Worm (Caenorhabditis elegans) whole organism, mixed stage, embryonic: Measurements from ENCODE around the gene let-805.
A peak's percentile ranks its signal among the peaks of the same experiment; 100 is the strongest.
"Not testable (repeated sequence)": the region's sequence is repeated elsewhere in the genome, so short reads cannot be mapped to it uniquely, and the experiment has no call there.

Experiments
- M03D4.4 ChIP-seq: sonication (generic microtip); optimal IDR thresholded peaks from 2 replicates; lab custom pipeline; 2017; ENCODE audit warnings: mild to moderate bottlenecking, missing genetic modification characterization, missing compliant biosample characterization
- bed-3 ChIP-seq: fragments of 200-800 bp; sonication (Bioruptor generic); optimal IDR thresholded peaks from 3 replicates; lab custom pipeline; 2018; ENCODE audit warnings: mild to moderate bottlenecking, missing genetic modification characterization, moderate library complexity, missing compliant biosample characterization
- blmp-1 ChIP-seq: fragments of 150-350 bp; optimal IDR thresholded peaks from 2 replicates; lab custom pipeline; 2014; ENCODE audit warnings: missing biosample characterization, missing genetic modification characterization
- ceh-39 ChIP-seq: fragments of 150-350 bp; optimal IDR thresholded peaks from 2 replicates; lab custom pipeline; 2014; ENCODE audit warnings: missing biosample characterization, missing genetic modification characterization
- ceh-43 ChIP-seq: fragments of 200-800 bp; sonication (Bioruptor generic); optimal IDR thresholded peaks from 2 replicates; lab custom pipeline; 2018; ENCODE audit warnings: mild to moderate bottlenecking, missing genetic modification characterization, moderate library complexity, missing compliant biosample characterization
- ceh-83 ChIP-seq: fragments of 200-800 bp; sonication (Bioruptor generic); optimal IDR thresholded peaks from 2 replicates; lab custom pipeline; 2018; ENCODE audit warnings: mild to moderate bottlenecking, missing genetic modification characterization, missing compliant biosample characterization
- ces-1 ChIP-seq: fragments of 150-350 bp; optimal IDR thresholded peaks from 2 replicates; lab custom pipeline; 2014; ENCODE audit warnings: missing biosample characterization, missing genetic modification reagents, missing genetic modification characterization
- cnd-1 ChIP-seq: fragments of 200-800 bp; sonication (Bioruptor generic); optimal IDR thresholded peaks from 2 replicates; lab custom pipeline; 2018; ENCODE audit warnings: mild to moderate bottlenecking, missing genetic modification characterization, missing compliant biosample characterization
- drap-1 ChIP-seq: fragments of 200-800 bp; sonication (Bioruptor generic); optimal IDR thresholded peaks from 3 replicates; lab custom pipeline; 2018; ENCODE audit warnings: mild to moderate bottlenecking, missing genetic modification characterization, missing compliant biosample characterization
- elt-3 ChIP-seq: fragments of 150-350 bp; optimal IDR thresholded peaks from 2 replicates; lab custom pipeline; 2014; ENCODE audit warnings: missing biosample characterization, missing genetic modification characterization
- flh-1 ChIP-seq: fragments of 200-800 bp; sonication (Bioruptor generic); optimal IDR thresholded peaks from 2 replicates; lab custom pipeline; 2018; ENCODE audit warnings: mild to moderate bottlenecking, missing genetic modification characterization, moderate library complexity, missing compliant biosample characterization
- ham-2 ChIP-seq: fragments of 200-800 bp; sonication (Bioruptor generic); optimal IDR thresholded peaks from 2 replicates; lab custom pipeline; 2018; ENCODE audit warnings: mild to moderate bottlenecking, missing genetic modification characterization, missing compliant biosample characterization
- hlh-1 ChIP-seq: fragments of 150-350 bp; optimal IDR thresholded peaks from 2 replicates; lab custom pipeline; 2014; ENCODE audit warnings: missing biosample characterization, missing genetic modification reagents, missing genetic modification characterization
- lin-13 ChIP-seq: fragments of 150-350 bp; optimal IDR thresholded peaks from 2 replicates; lab custom pipeline; 2014; ENCODE audit warnings: missing biosample characterization, missing genetic modification characterization
- mep-1 ChIP-seq: fragments of 150-350 bp; optimal IDR thresholded peaks from 2 replicates; lab custom pipeline; 2017; ENCODE audit warnings: missing biosample characterization, missing genetic modification reagents, missing genetic modification characterization, inconsistent platforms
- mls-2 ChIP-seq: sonication (generic microtip); optimal IDR thresholded peaks from 2 replicates; lab custom pipeline; 2016; ENCODE audit warnings: mild to moderate bottlenecking, missing genetic modification characterization, moderate library complexity, missing compliant biosample characterization
- nhr-2 ChIP-seq: fragments of 150-350 bp; optimal IDR thresholded peaks from 2 replicates; lab custom pipeline; 2014; ENCODE audit warnings: missing biosample characterization, missing genetic modification characterization
- nhr-28 ChIP-seq: fragments of 150-350 bp; optimal IDR thresholded peaks from 2 replicates; lab custom pipeline; 2014; ENCODE audit warnings: missing biosample characterization, missing genetic modification characterization
- nhr-76 ChIP-seq: sonication (generic microtip); optimal IDR thresholded peaks from 2 replicates; lab custom pipeline; 2017; ENCODE audit warnings: missing biosample characterization, missing genetic modification characterization
- pha-4 ChIP-seq: fragments of 150-350 bp; optimal IDR thresholded peaks from 2 replicates; lab custom pipeline; 2018; ENCODE audit warnings: missing biosample characterization, missing genetic modification reagents, missing genetic modification characterization
- sem-2 ChIP-seq: fragments of 200-800 bp; sonication (Bioruptor generic); optimal IDR thresholded peaks from 2 replicates; lab custom pipeline; 2018; ENCODE audit warnings: mild to moderate bottlenecking, missing genetic modification characterization, missing compliant biosample characterization
- snpc-4 ChIP-seq: fragments of 150-350 bp; optimal IDR thresholded peaks from 2 replicates; lab custom pipeline; 2014; ENCODE audit warnings: missing biosample characterization, missing genetic modification characterization
- sptf-1 ChIP-seq: sonication (generic microtip); optimal IDR thresholded peaks from 2 replicates; lab custom pipeline; 2017; ENCODE audit warnings: mild to moderate bottlenecking, missing genetic modification characterization, moderate library complexity, missing compliant biosample characterization
- tbx-8 ChIP-seq: fragments of 200-800 bp; sonication (Bioruptor generic); optimal IDR thresholded peaks from 2 replicates; lab custom pipeline; 2018; ENCODE audit warnings: mild to moderate bottlenecking, missing genetic modification characterization, moderate library complexity, missing compliant biosample characterization
- unc-62 ChIP-seq: fragments of 150-350 bp; optimal IDR thresholded peaks from 2 replicates; lab custom pipeline; 2014; ENCODE audit warnings: missing biosample characterization, missing genetic modification reagents, missing genetic modification characterization
- zip-8 ChIP-seq: fragments of 150-350 bp; optimal IDR thresholded peaks from 2 replicates; lab custom pipeline; 2014; ENCODE audit warnings: missing biosample characterization, missing genetic modification characterization
- ztf-11 ChIP-seq: fragments of 150-350 bp; optimal IDR thresholded peaks from 2 replicates; lab custom pipeline; 2014; ENCODE audit warnings: missing biosample characterization, missing genetic modification characterization

Gene let-805

ce11 chrIII:2686663-2687062, 28.8 kb downstream of the let-805 start:
- TF ChIP-seq ces-1 (GFP tag; lab: Kevin White, UChicago) = peak; percentile 47
- no peak for TF ChIP-seq nhr-28 (tag; lab: Kevin White, UChicago)
- TF ChIP-seq, all 35 proteins: peak for 1

DNA sequence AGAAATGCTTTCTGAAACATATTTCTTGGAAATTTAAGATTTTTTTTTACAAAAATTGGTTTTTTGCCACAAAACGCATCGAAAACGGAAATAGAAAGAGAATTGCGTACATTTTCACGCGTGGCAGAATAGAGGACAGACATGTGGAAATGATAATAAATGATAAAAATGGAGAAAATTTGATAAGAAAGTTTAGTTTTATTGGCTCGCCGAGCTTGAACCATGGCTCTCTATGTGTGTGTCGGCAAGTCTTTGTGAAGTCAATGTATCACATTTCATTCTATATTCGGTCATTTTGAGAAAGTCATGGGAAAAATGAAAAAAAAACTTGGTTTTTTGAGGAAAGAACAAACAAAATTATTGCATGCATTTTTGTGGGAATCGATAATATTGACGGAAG, 29.5 kb downstream of the let-805 start:
- TF ChIP-seq ztf-11 = no peak
- no peak for TF ChIP-seq cnd-1 (tag; lab: Kevin White, UChicago)
- no peak for TF ChIP-seq tbx-8 (GFP tag; lab: Kevin White, UChicago)
- no peak for TF ChIP-seq ceh-43
- TF ChIP-seq sptf-1 (tag; lab: Kevin White, UChicago) = no peak
- no peak for TF ChIP-seq hlh-1 (tag; lab: Kevin White, UChicago)
- TF ChIP-seq elt-3 (tag; lab: Kevin White, UChicago) = no peak
- TF ChIP-seq ces-1 (GFP tag; lab: Kevin White, UChicago) = no peak

ce11 chrIII:2698740-2699139, 40.9 kb downstream of the let-805 start, which contains the start of gene slc-30A9:
Gene slc-30A9, minus strand, starts transcription at chrIII:2698817.
- TF ChIP-seq pha-4 (peak; percentile 13), unc-62 (GFP tag; lab: Kevin White, UChicago) (no peak), lin-13 (tag; lab: Kevin White, UChicago) (peak; percentile 12), mep-1 (tag; lab: Kevin White, UChicago) (peak; percentile 45), ces-1 (GFP tag; lab: Kevin White, UChicago) (peak; percentile 38), nhr-2 (tag; lab: Kevin White, UChicago) (no peak)

- TF ChIP-seq lin-13, mls-2, hlh-1 (tag; lab: Kevin White, UChicago): not testable (repeated sequence)
Measured at ce11 chrIII:2699363-2699762, 41.5 kb downstream of the let-805 start, which contains the start of gene cox-6B. Gene cox-6B, plus strand, starts transcription at chrIII:2699663.

ce11 chrIII:2700637-2701036, 42.8 kb downstream of the let-805 start, which contains the start of gene set-27:
Gene set-27, plus strand, starts transcription at chrIII:2700937.
- TF ChIP-seq ham-2 (no peak), hlh-1 (tag; lab: Kevin White, UChicago) (peak; percentile 78)
- TF ChIP-seq, all 35 proteins: peak for 1

- no peak for TF ChIP-seq nhr-2 (tag; lab: Kevin White, UChicago)
- TF ChIP-seq sptf-1 (tag; lab: Kevin White, UChicago) = no peak
- TF ChIP-seq flh-1 (GFP tag; lab: Kevin White, UChicago) = no peak
- no peak for TF ChIP-seq ceh-39
- no peak for TF ChIP-seq zip-8 (tag; lab: Kevin White, UChicago)
Measured at ce11 chrIII:2710211-2710610, 52.3 kb downstream of the let-805 start.

ce11 chrIII:2711527-2711926, 53.6 kb downstream of the let-805 start:
- no peak for TF ChIP-seq nhr-76
- TF ChIP-seq nhr-2 (tag; lab: Kevin White, UChicago) = no peak
- no peak for TF ChIP-seq ceh-83 (GFP tag; lab: Kevin White, UChicago)
- TF ChIP-seq blmp-1 (tag; lab: Kevin White, UChicago) = no peak
- TF ChIP-seq sem-2 (GFP tag; lab: Kevin White, UChicago) = no peak
- no peak for TF ChIP-seq drap-1
- TF ChIP-seq sptf-1 (tag; lab: Kevin White, UChicago) = no peak
- no peak for TF ChIP-seq M03D4.4 (tag; lab: Kevin White, UChicago)
- no peak for TF ChIP-seq nhr-28 (tag; lab: Kevin White, UChicago)
- TF ChIP-seq elt-3 (tag; lab: Kevin White, UChicago) = no peak
- TF ChIP-seq hlh-1 (tag; lab: Kevin White, UChicago) = no peak
- TF ChIP-seq unc-62 (GFP tag; lab: Kevin White, UChicago) = no peak
- no peak for TF ChIP-seq pha-4
- TF ChIP-seq zip-8 (tag; lab: Kevin White, UChicago) = no peak
- TF ChIP-seq bed-3 (GFP tag; lab: Kevin White, UChicago) = no peak
- no peak for TF ChIP-seq snpc-4 (tag; lab: Kevin White, UChicago)
- TF ChIP-seq tbx-8 (GFP tag; lab: Kevin White, UChicago) = no peak
- TF ChIP-seq, all 35 proteins: peak for 0
